Worm (Caenorhabditis elegans) whole organism, L4 larva: ENCODE results near the gene exc-5.

ENCODE experiments used
- F49E8.2 ChIP-seq: sonication (generic microtip); optimal IDR thresholded peaks from 2 replicates; lab custom pipeline; 2016; ENCODE audit warnings: missing compliant biosample characterization, mild to moderate bottlenecking, missing genetic modification characterization, borderline replicate concordance
- ZK337.2 ChIP-seq: fragments of 200-800 bp; sonication (Bioruptor generic); IDR thresholded peaks from 2 replicates; pipeline ENCODE4 v1.3.6; 2022; ENCODE audit warnings: missing genetic modification reagents, missing genetic modification characterization, missing compliant biosample characterization
- ama-1 ChIP-seq: fragments of 150-350 bp; optimal IDR thresholded peaks from 2 replicates; lab custom pipeline; 2014; ENCODE audit warnings: inconsistent platforms, mixed read lengths
- ceh-44 ChIP-seq: fragments of 200-800 bp; sonication (Bioruptor generic); IDR thresholded peaks from 2 replicates; pipeline ENCODE4 v1.3.6; 2022; ENCODE audit warnings: missing genetic modification reagents, missing genetic modification characterization, missing compliant biosample characterization
- dmd-6 ChIP-seq: fragments of 200-800 bp; sonication (Bioruptor generic); IDR thresholded peaks from 2 replicates; pipeline ENCODE4 v1.3.6; 2022; ENCODE audit warnings: missing genetic modification reagents, missing genetic modification characterization, missing compliant biosample characterization
- fkh-10 ChIP-seq: fragments of 150-350 bp; optimal IDR thresholded peaks from 2 replicates; lab custom pipeline; 2014; ENCODE audit warnings: missing biosample characterization, missing genetic modification reagents, missing genetic modification characterization
- mxl-2 ChIP-seq: fragments of 200-800 bp; sonication (Bioruptor generic); conservative IDR thresholded peaks from 2 replicates; pipeline ENCODE4 v1.3.6; 2022; ENCODE audit warnings: missing genetic modification reagents, missing genetic modification characterization, missing compliant biosample characterization
- nhr-28 ChIP-seq: fragments of 150-350 bp; optimal IDR thresholded peaks from 2 replicates; lab custom pipeline; 2014; ENCODE audit warnings: missing biosample characterization, missing genetic modification characterization
- nhr-48 ChIP-seq: sonication (generic microtip); optimal IDR thresholded peaks from 2 replicates; lab custom pipeline; 2016; ENCODE audit warnings: mild to moderate bottlenecking, missing genetic modification characterization, missing compliant biosample characterization
- skn-1 ChIP-seq: fragments of 150-350 bp; optimal IDR thresholded peaks from 2 replicates; lab custom pipeline; 2014; ENCODE audit warnings: missing biosample characterization, missing genetic modification characterization
- unc-62 ChIP-seq, 3 experiments: fragments of 150-350 bp in 1 of 3; sonication (generic microtip); optimal IDR thresholded peaks in 2 of 3; peaks in 1 of 3; 1 replicate in 1 of 3; 2 replicates in 2 of 3; lab custom pipeline; 2014 to 2017; ENCODE audit warnings: missing biosample characterization in 3 of 3, missing genetic modification characterization in 3 of 3, missing genetic modification reagents in 3 of 3, missing genotype in 1 of 3
- zag-1 ChIP-seq: fragments of 150-350 bp; optimal IDR thresholded peaks from 2 replicates; lab custom pipeline; 2014; ENCODE audit warnings: missing biosample characterization, missing genetic modification characterization
- ztf-11 ChIP-seq: fragments of 150-350 bp; optimal IDR thresholded peaks from 2 replicates; lab custom pipeline; 2014; ENCODE audit warnings: missing biosample characterization, missing genetic modification characterization

ce11 chrIV:8782172-8782571 lies 31.3 kb downstream of the exc-5 start:
- no peak for TF ChIP-seq ZK337.2 (GFP tag; lab: Robert Waterston, UW)
- TF ChIP-seq dmd-6, result no peak
- TF ChIP-seq skn-1 (tag; lab: Kevin White, UChicago), result no peak
- no peak for TF ChIP-seq ceh-44 (GFP tag; lab: Robert Waterston, UW)
- peak in 1 of 2 experiments; percentile 98 for TF ChIP-seq unc-62 (GFP tag; optimal IDR thresholded peaks at IDR 0.05 in 1 of 2; lab: Kevin White, UChicago)
- TF ChIP-seq unc-62 (tag; optimal IDR thresholded peaks at IDR 0.05; lab: Kevin White, UChicago), result no peak
- TF ChIP-seq zag-1 (tag; lab: Kevin White, UChicago), result no peak
- TF ChIP-seq nhr-48, result peak; percentile 60
- TF ChIP-seq nhr-28 (tag; lab: Kevin White, UChicago), result peak; percentile 82
- no peak for TF ChIP-seq ztf-11 (tag; lab: Kevin White, UChicago)
- TF ChIP-seq ama-1 (lab: Kevin White, UChicago), result no peak
- no peak for TF ChIP-seq mxl-2 (GFP tag; lab: Robert Waterston, UW)
- TF ChIP-seq F49E8.2 (tag; lab: Kevin White, UChicago), result no peak
- no peak for TF ChIP-seq fkh-10 (GFP tag; lab: Kevin White, UChicago)
